Worm (Caenorhabditis elegans) whole organism, L2 larva: ENCODE results near the gene F22H10.3.

ENCODE experiments used
- nhr-12 ChIP-seq: fragments of 150-350 bp; optimal IDR thresholded peaks from 2 replicates; lab custom pipeline; 2014; ENCODE audit warnings: missing biosample characterization, missing genetic modification characterization
- skn-1 ChIP-seq: sonication (generic microtip); optimal IDR thresholded peaks from 2 replicates; lab custom pipeline; 2017; ENCODE audit warnings: missing biosample characterization, missing genetic modification characterization

DNA sequence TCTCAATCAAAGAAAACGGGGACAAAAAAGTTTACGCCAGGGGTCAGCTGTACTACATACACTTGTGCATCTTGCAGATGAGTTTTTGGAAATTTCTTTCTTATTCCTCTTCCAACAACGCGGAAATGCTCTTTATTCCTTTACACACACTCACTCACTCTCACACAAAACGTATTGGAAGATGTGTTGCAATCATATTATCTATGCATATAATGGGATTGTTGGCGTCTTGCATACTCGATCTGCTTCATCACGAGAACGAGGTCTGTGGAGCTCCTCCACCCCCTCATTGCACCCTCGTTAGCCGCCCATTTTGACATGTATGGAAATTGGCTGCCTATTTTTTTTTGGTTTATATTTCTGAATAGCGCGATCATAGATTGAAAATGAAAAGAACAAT, 28.7 kb downstream of the F22H10.3 start:
- TF ChIP-seq nhr-12 (tag; lab: Kevin White, UChicago) (no peak), skn-1 (tag; lab: Kevin White, UChicago) (no peak)
